Worm (Caenorhabditis elegans) whole organism, late embryonic: ENCODE measurements around the gene Y46D2A.3.

ENCODE experiments used
- F13H6.1 ChIP-seq: sonication (generic microtip); optimal IDR thresholded peaks from 2 replicates; lab custom pipeline; 2016; ENCODE audit warnings: missing genetic modification characterization, missing compliant biosample characterization
- K09A11.1 ChIP-seq: sonication (generic microtip); optimal IDR thresholded peaks from 2 replicates; lab custom pipeline; 2017; ENCODE audit warnings: antibody characterized with exemption, mild to moderate bottlenecking, missing genetic modification characterization, missing compliant biosample characterization; ENCODE audit not compliant: insufficient read depth
- T23F11.4 ChIP-seq: fragments of 200-800 bp; sonication (Bioruptor generic); optimal IDR thresholded peaks from 2 replicates; lab custom pipeline; 2018; ENCODE audit warnings: mild to moderate bottlenecking, missing genetic modification characterization, missing compliant biosample characterization
- ahr-1 ChIP-seq: sonication (generic microtip); optimal IDR thresholded peaks from 2 replicates; lab custom pipeline; 2016; ENCODE audit warnings: missing genetic modification characterization, missing compliant biosample characterization
- ceh-19 ChIP-seq: fragments of 200-800 bp; sonication (Bioruptor generic); optimal IDR thresholded peaks from 2 replicates; lab custom pipeline; 2018; ENCODE audit warnings: mild to moderate bottlenecking, missing genetic modification characterization, missing compliant biosample characterization
- ceh-22 ChIP-seq: sonication (generic microtip); optimal IDR thresholded peaks from 2 replicates; lab custom pipeline; 2017; ENCODE audit warnings: missing biosample characterization, missing genetic modification characterization
- ceh-30 ChIP-seq: fragments of 150-350 bp; optimal IDR thresholded peaks from 2 replicates; lab custom pipeline; 2014; ENCODE audit warnings: missing biosample characterization, missing genetic modification characterization
- ceh-31 ChIP-seq: sonication (generic microtip); optimal IDR thresholded peaks from 2 replicates; lab custom pipeline; 2016; ENCODE audit warnings: missing genetic modification characterization, missing compliant biosample characterization
- ceh-45 ChIP-seq: fragments of 200-800 bp; sonication (Bioruptor generic); IDR thresholded peaks from 2 replicates; pipeline ENCODE4 v1.3.6; 2022; ENCODE audit warnings: missing genetic modification reagents, missing genetic modification characterization, missing compliant biosample characterization
- ceh-48 ChIP-seq: sonication (generic microtip); optimal IDR thresholded peaks from 2 replicates; lab custom pipeline; 2016; ENCODE audit warnings: missing genetic modification characterization, inconsistent platforms, missing compliant biosample characterization
- ceh-9 ChIP-seq: sonication (generic microtip); optimal IDR thresholded peaks from 2 replicates; lab custom pipeline; 2016; ENCODE audit warnings: mild to moderate bottlenecking, missing genetic modification characterization, inconsistent platforms, missing compliant biosample characterization
- che-1 ChIP-seq: sonication (generic microtip); optimal IDR thresholded peaks from 2 replicates; lab custom pipeline; 2016; ENCODE audit warnings: mild to moderate bottlenecking, missing genetic modification characterization, missing compliant biosample characterization
- dmd-4 ChIP-seq: sonication (generic microtip); optimal IDR thresholded peaks from 2 replicates; lab custom pipeline; 2016; ENCODE audit warnings: borderline replicate concordance, missing genetic modification characterization, missing compliant biosample characterization
- dve-1 ChIP-seq: sonication (generic microtip); optimal IDR thresholded peaks from 2 replicates; lab custom pipeline; 2017; ENCODE audit warnings: antibody characterized with exemption, mild to moderate bottlenecking, missing genetic modification characterization, missing compliant biosample characterization
- elt-2 ChIP-seq: sonication (generic microtip); optimal IDR thresholded peaks from 2 replicates; lab custom pipeline; 2016; ENCODE audit warnings: missing genetic modification reagents, missing genetic modification characterization, missing compliant biosample characterization
- elt-4 ChIP-seq: sonication (generic microtip); optimal IDR thresholded peaks from 2 replicates; lab custom pipeline; 2016; ENCODE audit warnings: missing genetic modification characterization, missing compliant biosample characterization
- ets-4 ChIP-seq: sonication (generic microtip); optimal IDR thresholded peaks from 2 replicates; lab custom pipeline; 2016; ENCODE audit warnings: missing genetic modification characterization, missing compliant biosample characterization
- eyg-1 ChIP-seq: sonication (generic microtip); optimal IDR thresholded peaks from 2 replicates; lab custom pipeline; 2016; ENCODE audit warnings: missing genotype, missing genetic modification characterization, missing compliant biosample characterization
- gmeb-2 ChIP-seq: sonication (generic microtip); optimal IDR thresholded peaks from 2 replicates; lab custom pipeline; 2016; ENCODE audit warnings: missing genetic modification characterization, inconsistent platforms, missing compliant biosample characterization
- hlh-15 ChIP-seq: sonication (generic microtip); optimal IDR thresholded peaks from 2 replicates; lab custom pipeline; 2016; ENCODE audit warnings: missing genetic modification characterization, missing compliant biosample characterization
- hlh-30 ChIP-seq: sonication (generic microtip); optimal IDR thresholded peaks from 2 replicates; lab custom pipeline; 2017; ENCODE audit warnings: antibody characterized with exemption, missing genetic modification characterization, missing compliant biosample characterization; ENCODE audit not compliant: insufficient read depth
- hlh-6 ChIP-seq: sonication (generic microtip); optimal IDR thresholded peaks from 2 replicates; lab custom pipeline; 2016; ENCODE audit warnings: missing genotype, missing genetic modification characterization, missing compliant biosample characterization
- lim-6 ChIP-seq: sonication (generic microtip); optimal IDR thresholded peaks from 2 replicates; lab custom pipeline; 2016; ENCODE audit warnings: missing genetic modification characterization, missing compliant biosample characterization
- lin-11 ChIP-seq: fragments of 200-800 bp; sonication (Bioruptor generic); optimal IDR thresholded peaks from 2 replicates; lab custom pipeline; 2018; ENCODE audit warnings: mild to moderate bottlenecking, missing genetic modification characterization, missing compliant biosample characterization
- nhr-232 ChIP-seq: sonication (generic microtip); optimal IDR thresholded peaks from 2 replicates; lab custom pipeline; 2016; ENCODE audit warnings: missing genetic modification characterization, missing compliant biosample characterization
- pat-9 ChIP-seq: fragments of 200-800 bp; sonication (Bioruptor generic); optimal IDR thresholded peaks from 2 replicates; lab custom pipeline; 2018; ENCODE audit warnings: mild to moderate bottlenecking, missing genetic modification characterization, moderate library complexity, missing compliant biosample characterization
- pha-2 ChIP-seq: sonication (generic microtip); optimal IDR thresholded peaks from 2 replicates; lab custom pipeline; 2017; ENCODE audit warnings: mild to moderate bottlenecking, missing genetic modification characterization, missing compliant biosample characterization
- pha-4 ChIP-seq: fragments of 150-350 bp; optimal IDR thresholded peaks from 2 replicates; lab custom pipeline; 2018; ENCODE audit warnings: missing biosample characterization, missing genetic modification reagents, missing genetic modification characterization
- rnt-1 ChIP-seq: sonication (generic microtip); optimal IDR thresholded peaks from 2 replicates; lab custom pipeline; 2016; ENCODE audit warnings: missing genetic modification characterization, missing compliant biosample characterization
- sdc-2 ChIP-seq: sonication (generic microtip); optimal IDR thresholded peaks from 2 replicates; lab custom pipeline; 2016; ENCODE audit warnings: missing genotype, missing genetic modification characterization, missing compliant biosample characterization
- sox-4 ChIP-seq: sonication (generic microtip); optimal IDR thresholded peaks from 2 replicates; lab custom pipeline; 2017; ENCODE audit warnings: mild to moderate bottlenecking, missing genetic modification characterization, inconsistent platforms, missing compliant biosample characterization
- unc-3 ChIP-seq, 2 experiments: fragments of 200-800 bp in 1 of 2; sonication (Bioruptor generic) in 1 of 2; sonication (generic microtip) in 1 of 2; conservative IDR thresholded peaks in 1 of 2; optimal IDR thresholded peaks in 1 of 2; 2 replicates each; pipeline versions ENCODE4 v1.3.6 to Lab custom; 2016 to 2022; ENCODE audit warnings: missing compliant biosample characterization in 2 of 2, missing genetic modification characterization in 2 of 2, missing genetic modification reagents in 1 of 2
- unc-42 ChIP-seq: sonication (generic microtip); optimal IDR thresholded peaks from 2 replicates; lab custom pipeline; 2016; ENCODE audit warnings: missing genotype, missing genetic modification characterization, missing compliant biosample characterization
- unc-86 ChIP-seq: sonication (generic microtip); optimal IDR thresholded peaks from 2 replicates; lab custom pipeline; 2016; ENCODE audit warnings: missing genetic modification characterization, missing compliant biosample characterization
- ztf-16 ChIP-seq: sonication (generic microtip); optimal IDR thresholded peaks from 2 replicates; lab custom pipeline; 2017; ENCODE audit warnings: missing genetic modification characterization, missing compliant biosample characterization

Gene Y46D2A.3

ce11 chrII:3323179-3323578, 3.8 kb downstream of the Y46D2A.3 start, which contains the start of gene Y46D2A.2:
Y46D2A.2 (minus strand) TSS chrII:3323279.
- TF ChIP-seq unc-42 (tag; lab: Kevin White, UChicago): no peak
- TF ChIP-seq dmd-4 (tag; lab: Kevin White, UChicago): no peak
- TF ChIP-seq hlh-6 (tag; lab: Kevin White, UChicago): no peak
- no peak for TF ChIP-seq che-1 (tag; lab: Kevin White, UChicago)
- no peak for TF ChIP-seq T23F11.4 (GFP tag; lab: Kevin White, UChicago)
- no peak for TF ChIP-seq pha-2
- TF ChIP-seq ahr-1 (tag; lab: Kevin White, UChicago): no peak
- no peak for TF ChIP-seq lim-6 (tag; lab: Kevin White, UChicago)
- TF ChIP-seq gmeb-2: no peak

DNA sequence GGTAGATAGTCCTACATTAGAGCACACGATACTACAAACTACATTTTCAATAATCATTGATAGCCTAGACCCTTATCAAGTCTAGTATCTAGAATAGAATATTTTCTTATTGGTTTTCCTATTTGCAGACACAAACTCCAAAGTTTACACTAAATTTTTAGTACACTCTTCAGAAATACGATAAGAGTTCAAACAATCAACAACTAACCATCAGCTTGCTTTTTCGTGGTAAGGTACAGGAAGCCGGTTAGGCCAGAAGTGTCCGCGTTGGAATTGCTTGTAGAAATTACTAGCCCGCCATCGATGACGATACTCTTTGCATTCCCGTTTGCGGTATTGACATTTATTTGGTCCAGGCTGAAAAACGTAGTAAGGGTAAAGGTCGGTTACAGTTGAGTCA, 4.7 kb downstream of the Y46D2A.3 start, which contains the start of gene Y46D2A.1:
Gene Y46D2A.1 (plus strand): TSS at position 301 of the 400 bp plus-strand sequence.
- TF ChIP-seq eyg-1 (tag; lab: Kevin White, UChicago) (no peak), ceh-9 (tag; lab: Kevin White, UChicago) (no peak), ceh-31 (tag; lab: Kevin White, UChicago) (no peak), hlh-15 (no peak), lin-11 (tag; lab: Kevin White, UChicago) (no peak), dve-1 (no peak), ceh-45 (GFP tag; lab: Robert Waterston, UW) (no peak), ets-4 (tag; lab: Kevin White, UChicago) (no peak), ceh-22 (tag; lab: Kevin White, UChicago) (no peak), ceh-30 (tag; lab: Kevin White, UChicago) (no peak), lim-6 (tag; lab: Kevin White, UChicago) (no peak), F13H6.1 (tag; lab: Kevin White, UChicago) (no peak), pha-2 (no peak), unc-3 (GFP tag; conservative IDR thresholded peaks at IDR 0.05; lab: Robert Waterston, UW) (no peak), unc-3 (tag; optimal IDR thresholded peaks at IDR 0.05; lab: Kevin White, UChicago) (no peak), elt-4 (tag; lab: Kevin White, UChicago) (no peak), ceh-48 (tag; lab: Kevin White, UChicago) (no peak), K09A11.1 (tag; lab: Kevin White, UChicago) (no peak), sdc-2 (no peak), pat-9 (no peak)

ce11 chrII:3318839-3319238, 8.2 kb downstream of the Y46D2A.3 start:
- no peak for TF ChIP-seq hlh-6 (tag; lab: Kevin White, UChicago)
- TF ChIP-seq elt-2: peak; percentile 76
- TF ChIP-seq hlh-30 (tag; lab: Kevin White, UChicago): no peak

DNA sequence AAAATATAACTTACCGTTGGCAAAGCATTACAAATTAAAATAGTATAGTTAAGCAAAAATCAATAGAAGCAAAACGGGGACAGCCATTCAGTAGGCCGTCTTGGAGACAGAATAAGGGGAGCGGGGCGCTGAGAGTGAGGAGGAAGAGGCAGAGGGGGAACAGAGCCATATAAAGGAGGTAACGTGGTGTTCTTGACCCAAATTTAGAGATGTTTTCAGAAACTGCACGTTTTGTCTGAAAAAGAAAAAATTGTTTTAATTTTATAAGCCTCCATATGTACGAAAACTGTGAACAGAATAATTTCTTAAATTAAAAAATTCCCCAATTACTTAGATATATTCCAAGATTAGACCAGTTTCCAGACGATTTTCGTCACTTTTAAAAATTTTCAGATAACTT, 13.6 kb downstream of the Y46D2A.3 start, which contains the start of gene F39E9.6:
Gene F39E9.6 (minus strand): TSS at position 101 of the 400 bp plus-strand sequence.
- no peak for TF ChIP-seq pha-4 (tag; lab: Kevin White, UChicago)
- no peak for TF ChIP-seq sox-4 (tag; lab: Kevin White, UChicago)
- TF ChIP-seq sdc-2: no peak
- TF ChIP-seq ceh-22 (tag; lab: Kevin White, UChicago): no peak
- TF ChIP-seq ceh-30 (tag; lab: Kevin White, UChicago): no peak
- no peak for TF ChIP-seq unc-3 (GFP tag; conservative IDR thresholded peaks at IDR 0.05; lab: Robert Waterston, UW)
- no peak for TF ChIP-seq unc-3 (tag; optimal IDR thresholded peaks at IDR 0.05; lab: Kevin White, UChicago)
- no peak for TF ChIP-seq ceh-19 (GFP tag; lab: Kevin White, UChicago)
- TF ChIP-seq unc-86 (tag; lab: Kevin White, UChicago): no peak
- no peak for TF ChIP-seq ceh-48 (tag; lab: Kevin White, UChicago)
- TF ChIP-seq nhr-232 (tag; lab: Kevin White, UChicago): no peak
- no peak for TF ChIP-seq hlh-30 (tag; lab: Kevin White, UChicago)
- no peak for TF ChIP-seq ztf-16 (tag; lab: Kevin White, UChicago)
- TF ChIP-seq rnt-1: no peak
- no peak for TF ChIP-seq T23F11.4 (GFP tag; lab: Kevin White, UChicago)
